Worm (Caenorhabditis elegans): ENCODE measurements around the gene poml-4.
"Not testable (repeated sequence)": the region's sequence is repeated elsewhere in the genome, so short reads cannot be mapped to it uniquely, and the experiment has no call there.

Gene poml-4

DNA sequence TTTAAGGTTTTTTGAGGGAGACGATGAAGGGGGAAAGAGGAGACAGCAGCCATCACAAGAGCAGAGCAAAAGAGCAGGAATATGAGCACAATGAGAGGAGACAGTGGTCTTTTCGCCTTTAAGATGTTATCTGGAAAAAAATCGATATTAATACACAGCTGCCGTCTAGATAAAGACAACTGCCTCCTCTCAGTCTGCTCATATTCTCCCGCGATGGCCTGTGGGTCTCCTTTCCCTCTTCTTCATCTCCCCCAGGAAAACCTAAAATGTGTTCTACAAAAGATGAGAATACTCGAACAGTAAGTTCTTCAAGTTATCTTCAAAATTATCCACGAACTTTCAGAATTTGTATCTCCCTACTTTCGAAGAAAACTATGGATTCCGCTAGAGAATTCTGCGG lies 9.8 kb downstream of the poml-4 start, which contains the start of the genes fbxb-52 and fbxb-51:
TSS of gene fbxb-52 (minus strand) at position 101 of the 400 bp plus-strand sequence.
TSS of gene fbxb-51 (plus strand) at position 212 of the 400 bp plus-strand sequence.
- TF ChIP-seq ceh-63 (GFP tag; optimal IDR thresholded peaks at IDR 0.05) (no peak), lsy-2 (tag; optimal IDR thresholded peaks at IDR 0.05) (no peak), lir-3 (tag; optimal IDR thresholded peaks at IDR 0.05; ENCODE audit: poor library complexity) (no peak), nhr-11 (tag; optimal IDR thresholded peaks at IDR 0.05) (no peak)

DNA sequence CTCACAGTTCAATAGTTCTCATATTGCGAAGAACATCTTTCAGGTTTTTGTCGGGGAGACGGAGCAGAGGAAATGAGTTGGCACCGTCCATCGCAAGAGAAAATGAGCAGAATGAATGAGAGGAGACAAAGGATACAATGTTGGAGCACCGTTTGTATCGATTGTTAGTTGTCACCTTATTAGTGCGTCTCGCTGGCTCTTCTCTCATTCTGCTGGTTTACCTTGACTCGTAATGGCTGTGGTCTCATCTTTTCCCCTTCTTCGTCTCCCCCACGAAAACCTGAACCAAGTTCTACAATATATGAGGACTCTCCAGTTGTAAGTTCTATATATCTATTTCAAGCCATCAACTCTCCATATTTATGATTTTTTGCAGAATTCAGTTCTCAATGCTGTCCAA lies 15.5 kb downstream of the poml-4 start, which contains the start of the genes fbxb-54 and fbxb-50:
TSS of gene fbxb-54 (minus strand) at position 101 of the 400 bp plus-strand sequence.
TSS of gene fbxb-50 (plus strand) at position 227 of the 400 bp plus-strand sequence.
- not testable (repeated sequence) for TF ChIP-seq nhr-20, nhr-237, mep-1 (tag; optimal IDR thresholded peaks at IDR 0.05)

DNA sequence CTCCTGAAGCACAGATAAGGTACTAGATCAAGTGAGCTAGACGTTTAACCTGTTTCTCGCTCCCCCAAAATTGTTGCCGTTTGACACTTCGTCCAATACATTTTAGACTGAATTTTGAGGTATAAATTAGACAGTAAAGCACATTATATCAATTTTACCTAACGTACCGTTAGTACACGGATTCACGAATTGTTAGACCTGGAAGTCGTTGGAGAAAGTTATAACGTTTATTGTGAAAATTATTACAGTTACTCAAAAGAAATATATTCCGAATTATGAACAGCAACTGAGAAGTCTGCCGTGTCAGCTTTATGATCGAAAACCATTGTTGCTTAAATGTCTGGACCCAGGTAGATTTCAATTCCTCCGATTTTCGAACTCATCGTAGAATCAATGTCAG lies 20.1 kb downstream of the poml-4 start:
- TF ChIP-seq efl-1 (optimal IDR thresholded peaks at IDR 0.05): no peak
- peak in 1 of 2 experiments; percentile 91 for TF ChIP-seq efl-1 (GFP tag; optimal IDR thresholded peaks at IDR 0.05 in 1 of 2)
- TF ChIP-seq xbp-1 (tag; optimal IDR thresholded peaks at IDR 0.05): no peak

DNA sequence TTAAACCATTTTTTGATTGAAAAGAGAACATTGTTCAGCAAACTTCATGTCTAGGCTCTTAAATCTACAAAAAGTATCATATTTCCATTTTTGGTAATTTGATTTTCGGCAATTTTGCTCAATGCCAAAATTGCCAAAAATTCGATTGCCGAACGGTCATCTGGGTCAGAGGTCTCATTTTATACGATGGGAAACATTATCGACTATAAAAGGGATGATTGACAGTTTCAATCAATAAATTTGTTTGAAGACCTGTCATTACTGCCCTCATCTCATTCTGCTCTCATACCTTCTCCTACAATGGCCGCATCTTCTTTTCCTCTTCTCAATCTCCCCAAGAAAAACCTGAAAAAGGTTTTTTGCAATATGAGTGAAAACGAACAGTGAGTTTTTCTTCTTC lies 21.1 kb downstream of the poml-4 start, which contains the start of gene K05F6.14:
TSS of gene K05F6.14 (plus strand) at position 301 of the 400 bp plus-strand sequence.
- no peak for TF ChIP-seq fkh-4 (tag; optimal IDR thresholded peaks at IDR 0.05; ENCODE audit: borderline replicate concordance)
- TF ChIP-seq ztf-11 (tag; optimal IDR thresholded peaks at IDR 0.05): no peak
- TF ChIP-seq irx-1 (tag; optimal IDR thresholded peaks at IDR 0.05): no peak
- no peak for TF ChIP-seq isw-1 (GFP tag; IDR thresholded peaks at IDR 0.05)
- no peak for TF ChIP-seq nhr-12 (tag; optimal IDR thresholded peaks at IDR 0.05)
- no peak for TF ChIP-seq lin-13 (GFP tag; optimal IDR thresholded peaks at IDR 0.05)
- no peak for TF ChIP-seq vab-15 (tag; optimal IDR thresholded peaks at IDR 0.05)
- TF ChIP-seq unc-62 (GFP tag; optimal IDR thresholded peaks at IDR 0.05): no peak
- no peak for TF ChIP-seq ceh-63 (GFP tag; optimal IDR thresholded peaks at IDR 0.05)
- TF ChIP-seq alr-1 (tag; optimal IDR thresholded peaks at IDR 0.05; ENCODE audit: borderline replicate concordance): no peak
- TF ChIP-seq hlh-4 (tag; optimal IDR thresholded peaks at IDR 0.05): no peak
- no peak for TF ChIP-seq lin-39 (tag; optimal IDR thresholded peaks at IDR 0.05)
- no peak for TF ChIP-seq lin-15B (tag; optimal IDR thresholded peaks at IDR 0.05)
- no peak for TF ChIP-seq pax-3 (tag; optimal IDR thresholded peaks at IDR 0.05)
- no peak for TF ChIP-seq xbp-1 (tag; optimal IDR thresholded peaks at IDR 0.05)
- TF ChIP-seq mef-2 (tag; optimal IDR thresholded peaks at IDR 0.05): no peak

DNA sequence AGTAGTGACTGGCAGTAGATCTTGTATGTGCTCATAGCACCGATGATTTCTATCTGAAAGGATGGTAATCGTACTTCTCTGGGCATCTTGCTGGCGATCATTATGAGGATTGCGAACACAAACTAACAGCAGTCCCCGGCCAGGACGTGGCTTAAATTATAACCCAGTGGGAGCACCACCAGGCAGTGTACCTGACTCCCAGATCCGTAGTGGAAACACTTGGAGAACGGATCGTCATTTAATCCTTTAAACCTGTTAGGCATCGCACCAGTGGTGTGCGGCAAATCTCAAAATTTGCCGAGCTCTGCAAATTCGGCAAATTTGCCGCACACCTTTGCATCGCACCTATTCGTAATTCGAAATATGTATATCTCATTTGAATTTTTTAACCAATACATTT lies 26.9 kb downstream of the poml-4 start, which contains the start of gene K05F6.8:
TSS of gene K05F6.8 (minus strand) at position 101 of the 400 bp plus-strand sequence.
- TF ChIP-seq nhr-85 (tag): no peak
- no peak for TF ChIP-seq ztf-4 (tag; optimal IDR thresholded peaks at IDR 0.05)
- TF ChIP-seq elt-2 (tag; optimal IDR thresholded peaks at IDR 0.05): no peak
- no peak for TF ChIP-seq sptf-1 (tag; optimal IDR thresholded peaks at IDR 0.05)
- no peak for TF ChIP-seq nhr-237 (tag; optimal IDR thresholded peaks at IDR 0.05)
- no peak for TF ChIP-seq snpc-4 (tag; optimal IDR thresholded peaks at IDR 0.05)
- TF ChIP-seq isw-1 (GFP tag; IDR thresholded peaks at IDR 0.05): no peak
- TF ChIP-seq C34B4.2 (tag; optimal IDR thresholded peaks at IDR 0.05): no peak
- no peak for TF ChIP-seq mep-1 (tag; optimal IDR thresholded peaks at IDR 0.05)
- no peak for TF ChIP-seq egl-27 (tag; optimal IDR thresholded peaks at IDR 0.05)
- no peak for TF ChIP-seq ceh-63 (GFP tag; optimal IDR thresholded peaks at IDR 0.05)

DNA sequence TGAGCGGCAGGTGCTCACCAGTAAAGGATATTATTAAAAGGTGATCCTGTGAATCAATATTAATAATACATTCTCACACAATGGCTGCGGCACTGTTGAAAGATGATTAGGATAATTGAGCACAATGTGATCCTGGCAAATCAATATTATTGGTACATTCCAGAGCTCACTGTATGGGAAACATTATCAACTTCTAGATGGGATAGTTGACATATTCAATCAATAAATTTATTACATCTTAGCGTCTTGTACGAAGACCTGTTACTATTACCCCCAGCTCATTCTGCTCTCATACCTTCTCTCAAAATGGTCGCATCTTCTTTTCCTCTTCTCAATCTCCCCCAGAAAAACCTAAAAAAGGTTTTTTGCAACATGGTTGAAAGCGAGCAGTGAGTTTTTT lies 27.5 kb downstream of the poml-4 start, which contains the start of gene fbxb-49:
TSS of gene fbxb-49 (plus strand) at position 301 of the 400 bp plus-strand sequence.
- TF ChIP-seq nhr-71 (tag; optimal IDR thresholded peaks at IDR 0.05) (no peak), skn-1 (tag; optimal IDR thresholded peaks at IDR 0.05) (no peak), efl-1 (optimal IDR thresholded peaks at IDR 0.05) (no peak), efl-1 (GFP tag; optimal IDR thresholded peaks at IDR 0.05 in 1 of 2) (no peak), sptf-1 (tag; optimal IDR thresholded peaks at IDR 0.05) (no peak), ztf-4 (tag; optimal IDR thresholded peaks at IDR 0.05) (no peak), aly-2 (tag; optimal IDR thresholded peaks at IDR 0.05) (no peak), sox-4 (tag; optimal IDR thresholded peaks at IDR 0.05) (no peak), tlp-1 (tag; optimal IDR thresholded peaks at IDR 0.05) (no peak), pag-3 (tag; optimal IDR thresholded peaks at IDR 0.05; ENCODE audit: borderline replicate concordance, insufficient read depth) (no peak), xbp-1 (tag; optimal IDR thresholded peaks at IDR 0.05) (no peak), aha-1 (tag; optimal IDR thresholded peaks at IDR 0.05) (no peak)

Data from whole organism, L1 larva.